In the genomic region with DNA sequence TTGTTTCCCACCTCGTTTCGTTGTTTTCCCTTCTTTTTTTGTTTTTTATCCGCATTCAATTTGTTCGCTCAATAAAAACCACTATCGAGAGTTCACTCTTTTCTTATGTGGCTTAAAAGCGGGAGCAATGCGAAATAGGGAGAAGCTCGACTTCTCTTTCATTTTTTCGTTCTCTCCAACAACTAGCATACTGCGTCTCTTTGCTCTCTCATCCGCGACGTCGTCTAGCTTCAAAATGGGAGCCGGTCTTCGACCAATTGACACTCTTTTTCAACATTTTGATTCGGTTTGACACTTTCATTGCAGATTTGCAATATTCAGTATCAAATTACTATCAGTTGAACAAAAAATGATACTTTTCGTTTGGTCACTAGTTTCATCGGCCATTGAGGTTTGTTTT, we compare ENCODE assay signal across 5 worm cellular contexts.
TF ChIP-seq lines count a peak whose summit lies in the region.

A gene (plus strand): TSS at position 301 of the 400 bp plus-strand sequence.

TF ChIP-seq in whole organism, L1 larva, 84 proteins besides CTCF, POLR2A, EP300 and RAD21:
- TF ChIP-seq skn-1 (tag; optimal IDR thresholded peaks at IDR 0.05; lab: Kevin White, UChicago) (no peak), C04F5.9 (tag; optimal IDR thresholded peaks at IDR 0.05; lab: Kevin White, UChicago) (no peak), efl-1 (optimal IDR thresholded peaks at IDR 0.05; lab: Kevin White, UChicago) (peak; percentile 3 to 9), efl-1 (GFP tag; optimal IDR thresholded peaks at IDR 0.05 in 1 of 2; lab: Kevin White, UChicago) (no peak), ceh-82 (tag; optimal IDR thresholded peaks at IDR 0.05; lab: Kevin White, UChicago) (peak in 1 of 3 experiments; percentile 2), dpl-1 (GFP tag; optimal IDR thresholded peaks at IDR 0.05; lab: Kevin White, UChicago) (peak in 1 of 3 experiments; percentile 10), lin-14 (GFP tag; optimal IDR thresholded peaks at IDR 0.05; lab: Kevin White, UChicago) (peak; percentile 28), nhr-71 (tag; optimal IDR thresholded peaks at IDR 0.05; lab: Kevin White, UChicago) (no peak), lsy-2 (tag; optimal IDR thresholded peaks at IDR 0.05; lab: Kevin White, UChicago) (peak in 1 of 2 experiments; percentile 1)
TF ChIP-seq in whole organism, L1 larva: peak in this region for 5.

TF ChIP-seq in whole organism, L2 larva, 48 proteins besides CTCF, POLR2A, EP300 and RAD21:
- TF ChIP-seq ztf-4 (tag; optimal IDR thresholded peaks at IDR 0.05; lab: Kevin White, UChicago), result no peak
- TF ChIP-seq skn-1 (tag; optimal IDR thresholded peaks at IDR 0.05; lab: Kevin White, UChicago), result no peak
- no peak for TF ChIP-seq R02D3.7 (tag; optimal IDR thresholded peaks at IDR 0.05; lab: Kevin White, UChicago)
- no peak for TF ChIP-seq nhr-23 (tag; optimal IDR thresholded peaks at IDR 0.05; lab: Kevin White, UChicago)
- TF ChIP-seq unc-55 (GFP tag; optimal IDR thresholded peaks at IDR 0.05; lab: Kevin White, UChicago), result peak; percentile 13
- peak; percentile 26 for TF ChIP-seq C34F6.9 (tag; optimal IDR thresholded peaks at IDR 0.05; lab: Kevin White, UChicago)

TF ChIP-seq in whole organism, L3 larva, 47 proteins besides CTCF, POLR2A, EP300 and RAD21:
- TF ChIP-seq unc-39 (tag; optimal IDR thresholded peaks at IDR 0.05; lab: Kevin White, UChicago), result no peak
- TF ChIP-seq lin-39 (tag; optimal IDR thresholded peaks at IDR 0.05; lab: Kevin White, UChicago), result peak; percentile 37
- TF ChIP-seq lsy-12 (tag; optimal IDR thresholded peaks at IDR 0.05; lab: Kevin White, UChicago), result no peak
- peak; percentile 38 for TF ChIP-seq nfya-1 (tag; optimal IDR thresholded peaks at IDR 0.05; lab: Kevin White, UChicago; ENCODE audit: insufficient read depth)

TF ChIP-seq in whole organism, late embryonic, 69 proteins besides CTCF, POLR2A, EP300 and RAD21:
- TF ChIP-seq ceh-18 (tag; optimal IDR thresholded peaks at IDR 0.05; lab: Kevin White, UChicago), result no peak
- no peak for TF ChIP-seq eyg-1 (tag; optimal IDR thresholded peaks at IDR 0.05; lab: Kevin White, UChicago)
- TF ChIP-seq unc-42 (tag; optimal IDR thresholded peaks at IDR 0.05; lab: Kevin White, UChicago), result peak; percentile 25
- no peak for TF ChIP-seq ttx-3 (tag; optimal IDR thresholded peaks at IDR 0.05; lab: Kevin White, UChicago)
- TF ChIP-seq ceh-22 (tag; optimal IDR thresholded peaks at IDR 0.05; lab: Kevin White, UChicago), result no peak
TF ChIP-seq in whole organism, late embryonic: peak in this region for 1.

TF ChIP-seq in whole organism, young adult, 124 proteins besides CTCF, POLR2A, EP300 and RAD21:
- TF ChIP-seq D2030.7 (GFP tag; IDR thresholded peaks at IDR 0.05; lab: Robert Waterston, UW) (no peak), nfyb-1 (GFP tag; IDR thresholded peaks at IDR 0.05; lab: Robert Waterston, UW) (0 out of 2 replicates have a peak, but pooled peaks have one; percentile 15)
